Worm (Caenorhabditis elegans) whole organism, mixed stage, embryonic: ENCODE measurements around the gene myo-5.

Source experiments
- blmp-1 ChIP-seq: fragments of 150-350 bp; optimal IDR thresholded peaks from 2 replicates; lab custom pipeline; 2014; ENCODE audit warnings: missing biosample characterization, missing genetic modification characterization
- elt-1 ChIP-seq: sonication (generic microtip); optimal IDR thresholded peaks from 2 replicates; lab custom pipeline; 2017; ENCODE audit warnings: missing genetic modification characterization, mild to moderate bottlenecking, missing compliant biosample characterization, antibody characterized with exemption, moderate library complexity, borderline replicate concordance; ENCODE audit not compliant: insufficient read depth
- elt-3 ChIP-seq: fragments of 150-350 bp; optimal IDR thresholded peaks from 2 replicates; lab custom pipeline; 2014; ENCODE audit warnings: missing biosample characterization, missing genetic modification characterization
- hlh-1 ChIP-seq: fragments of 150-350 bp; optimal IDR thresholded peaks from 2 replicates; lab custom pipeline; 2014; ENCODE audit warnings: missing biosample characterization, missing genetic modification reagents, missing genetic modification characterization
- lin-13 ChIP-seq: fragments of 150-350 bp; optimal IDR thresholded peaks from 2 replicates; lab custom pipeline; 2014; ENCODE audit warnings: missing biosample characterization, missing genetic modification characterization
- lsy-2 ChIP-seq: fragments of 150-350 bp; optimal IDR thresholded peaks from 2 replicates; lab custom pipeline; 2014; ENCODE audit warnings: missing biosample characterization, missing genetic modification characterization
- mep-1 ChIP-seq: fragments of 150-350 bp; optimal IDR thresholded peaks from 2 replicates; lab custom pipeline; 2017; ENCODE audit warnings: missing biosample characterization, missing genetic modification reagents, missing genetic modification characterization, inconsistent platforms
- nhr-2 ChIP-seq: fragments of 150-350 bp; optimal IDR thresholded peaks from 2 replicates; lab custom pipeline; 2014; ENCODE audit warnings: missing biosample characterization, missing genetic modification characterization
- nhr-237 ChIP-seq: fragments of 150-350 bp; optimal IDR thresholded peaks from 2 replicates; lab custom pipeline; 2014; ENCODE audit warnings: missing biosample characterization, missing genetic modification characterization
- nhr-28 ChIP-seq: fragments of 150-350 bp; optimal IDR thresholded peaks from 2 replicates; lab custom pipeline; 2014; ENCODE audit warnings: missing biosample characterization, missing genetic modification characterization
- snpc-4 ChIP-seq: fragments of 150-350 bp; optimal IDR thresholded peaks from 2 replicates; lab custom pipeline; 2014; ENCODE audit warnings: missing biosample characterization, missing genetic modification characterization
- zip-8 ChIP-seq: fragments of 150-350 bp; optimal IDR thresholded peaks from 2 replicates; lab custom pipeline; 2014; ENCODE audit warnings: missing biosample characterization, missing genetic modification characterization

DNA sequence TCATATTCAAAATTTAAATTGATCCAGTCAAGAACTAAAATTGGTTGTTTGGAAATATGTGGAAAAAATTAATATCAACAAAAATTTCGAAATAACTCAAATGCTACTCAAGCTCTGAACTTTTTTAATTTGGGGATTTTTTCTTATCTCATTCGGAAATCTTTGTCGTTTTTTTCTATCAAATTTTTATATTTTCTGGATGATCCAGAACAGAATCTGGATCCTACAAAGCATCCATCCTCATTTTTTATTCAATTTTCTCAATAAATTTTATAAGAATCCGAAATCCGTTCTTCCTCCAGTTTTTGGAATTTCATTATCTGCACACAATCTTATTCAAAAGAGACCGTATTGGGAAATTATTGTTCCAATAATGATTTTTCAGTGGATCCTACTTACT is 12.1 kb downstream of the myo-5 start, which contains the start of gene D1014.6:
- no peak for TF ChIP-seq nhr-28 (tag; lab: Kevin White, UChicago)
- no peak for TF ChIP-seq nhr-237 (tag; lab: Kevin White, UChicago)
- TF ChIP-seq hlh-1 (tag; lab: Kevin White, UChicago): no peak
- TF ChIP-seq lsy-2 (tag; lab: Kevin White, UChicago): no peak
- TF ChIP-seq blmp-1 (tag; lab: Kevin White, UChicago): no peak
- TF ChIP-seq elt-3 (tag; lab: Kevin White, UChicago): no peak
- no peak for TF ChIP-seq elt-1
- TF ChIP-seq nhr-2 (tag; lab: Kevin White, UChicago): no peak
- TF ChIP-seq mep-1: no peak
- TF ChIP-seq snpc-4: no peak
- TF ChIP-seq zip-8 (tag; lab: Kevin White, UChicago): no peak
- TF ChIP-seq lin-13 (tag; lab: Kevin White, UChicago): no peak
